Fruit fly (Drosophila melanogaster) whole organism, pupa: Measurements from ENCODE around the gene BG642312.

Source experiments
- CG13204 ChIP-seq: fragments of 200-800 bp; sonication (Bioruptor generic); optimal IDR thresholded peaks from 2 replicates; lab custom pipeline; 2018; ENCODE audit warnings: missing biosample characterization, mild to moderate bottlenecking, missing genetic modification characterization, moderate library complexity
- CG17806 ChIP-seq: fragments of 200-800 bp; sonication (Bioruptor generic); optimal IDR thresholded peaks from 2 replicates; lab custom pipeline; 2018; ENCODE audit warnings: missing biosample characterization, mild to moderate bottlenecking, missing genetic modification characterization, moderate library complexity
- CG9948 ChIP-seq: fragments of 200-800 bp; sonication (Bioruptor generic); optimal IDR thresholded peaks from 2 replicates; lab custom pipeline; 2018; ENCODE audit warnings: missing biosample characterization, mild to moderate bottlenecking, missing genetic modification characterization, moderate library complexity
- Pif1B ChIP-seq: fragments of 200-800 bp; sonication (Bioruptor generic); optimal IDR thresholded peaks from 3 replicates; lab custom pipeline; 2016; ENCODE audit warnings: missing biosample characterization, missing genetic modification characterization
- Snoo ChIP-seq: fragments of 200-800 bp; sonication (Bioruptor generic); optimal IDR thresholded peaks from 3 replicates; lab custom pipeline; 2017; ENCODE audit warnings: missing biosample characterization, mild to moderate bottlenecking, missing genetic modification characterization, inconsistent platforms

DNA sequence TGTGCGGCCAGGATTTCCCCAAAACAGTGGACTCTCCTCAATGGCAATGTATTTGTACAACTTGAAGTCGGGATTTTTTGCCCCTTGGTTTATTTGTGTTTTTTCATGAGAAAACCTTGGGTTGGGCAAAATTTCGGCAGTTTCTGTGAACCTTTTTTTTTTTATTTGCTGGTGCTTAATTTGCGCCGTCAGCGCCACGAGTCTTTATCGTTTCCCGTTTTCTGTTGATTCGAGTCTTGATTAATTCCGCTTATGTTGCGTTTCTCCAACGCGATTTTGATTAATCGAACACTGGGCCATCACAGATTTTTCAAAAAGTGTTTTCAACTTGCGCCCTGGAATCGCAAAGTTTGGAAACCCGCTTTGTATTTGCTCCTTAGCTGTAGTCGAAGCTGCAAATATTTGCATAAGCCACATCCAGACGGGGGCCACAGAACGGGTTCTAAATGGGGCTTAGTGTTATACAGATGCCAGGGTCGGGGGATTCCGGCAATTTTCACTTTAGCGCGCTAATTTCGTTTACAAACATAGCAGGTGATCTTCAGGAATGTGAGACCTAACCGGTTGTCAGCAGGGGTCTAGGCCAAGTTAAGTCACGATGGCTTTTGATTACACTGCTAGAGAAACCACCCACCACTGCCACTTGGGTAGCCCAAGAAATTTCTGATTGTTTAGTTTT lies 21.4 kb upstream of the BG642312 start:
- TF ChIP-seq Snoo (tag; lab: Kevin White, UChicago) = no peak
- TF ChIP-seq CG9948 (tag; lab: Kevin White, UChicago) = no peak
- TF ChIP-seq CG17806 (tag; lab: Kevin White, UChicago) = no peak
- no peak for TF ChIP-seq Pif1B (GFP tag; lab: Kevin White, UChicago)
- no peak for TF ChIP-seq CG13204
